Worm (Caenorhabditis elegans) whole organism, L1 larva: ENCODE data around the gene F53A9.8.

Experiments
- C16A3.4 ChIP-seq: fragments of 150-350 bp; optimal IDR thresholded peaks from 2 replicates; lab custom pipeline; 2014; ENCODE audit warnings: missing biosample characterization, missing genetic modification characterization
- C34B4.2 ChIP-seq: sonication (generic microtip); optimal IDR thresholded peaks from 2 replicates; lab custom pipeline; 2017; ENCODE audit warnings: mild to moderate bottlenecking, missing genetic modification characterization, missing compliant biosample characterization
- Y116A8C.19 ChIP-seq: sonication (generic microtip); optimal IDR thresholded peaks from 2 replicates; lab custom pipeline; 2016; ENCODE audit warnings: missing compliant biosample characterization, missing genetic modification characterization, borderline replicate concordance
- aha-1 ChIP-seq: fragments of 150-350 bp; optimal IDR thresholded peaks from 2 replicates; lab custom pipeline; 2014; ENCODE audit warnings: missing biosample characterization, missing genetic modification characterization
- ceh-8 ChIP-seq: fragments of 200-800 bp; sonication (Bioruptor generic); optimal IDR thresholded peaks from 2 replicates; lab custom pipeline; 2018; ENCODE audit warnings: mild to moderate bottlenecking, missing genetic modification characterization, moderate library complexity, missing compliant biosample characterization
- ceh-82 ChIP-seq, 3 experiments: fragments of 150-350 bp in 1 of 3; sonication (generic microtip) in 2 of 3; optimal IDR thresholded peaks; 2 replicates each; lab custom pipeline; 2014 to 2017; ENCODE audit warnings: missing biosample characterization in 3 of 3, missing genetic modification characterization in 3 of 3
- ceh-88 ChIP-seq: fragments of 200-800 bp; sonication (Bioruptor generic); IDR thresholded peaks from 2 replicates; pipeline ENCODE4 v1.3.6; 2022; ENCODE audit warnings: missing genetic modification characterization, missing compliant biosample characterization
- efl-3 ChIP-seq: fragments of 200-800 bp; sonication (Bioruptor generic); optimal IDR thresholded peaks from 2 replicates; lab custom pipeline; 2018; ENCODE audit warnings: mild to moderate bottlenecking, missing genetic modification characterization, missing compliant biosample characterization
- egl-27 ChIP-seq, 2 experiments: fragments of 150-350 bp in 1 of 2; sonication (generic microtip); optimal IDR thresholded peaks; 3 replicates each; lab custom pipeline; 2017 to 2018; ENCODE audit warnings: missing biosample characterization in 2 of 2, missing genetic modification characterization in 2 of 2, missing genetic modification reagents in 2 of 2
- elt-2 ChIP-seq: sonication (generic microtip); optimal IDR thresholded peaks from 2 replicates; lab custom pipeline; 2016; ENCODE audit warnings: missing genetic modification characterization, mild to moderate bottlenecking, inconsistent platforms, missing compliant biosample characterization, missing genetic modification reagents
- ets-5 ChIP-seq: fragments of 200-800 bp; sonication (Bioruptor generic); IDR thresholded peaks from 2 replicates; pipeline ENCODE4 v1.3.6; 2022; ENCODE audit warnings: missing genetic modification characterization, missing compliant biosample characterization
- fkh-10 ChIP-seq: sonication (generic microtip); optimal IDR thresholded peaks from 2 replicates; lab custom pipeline; 2017; ENCODE audit warnings: missing biosample characterization, missing genetic modification reagents, missing genetic modification characterization
- fkh-8 ChIP-seq: sonication (generic microtip); optimal IDR thresholded peaks from 2 replicates; lab custom pipeline; 2016; ENCODE audit warnings: mild to moderate bottlenecking, missing genetic modification characterization, missing compliant biosample characterization
- hlh-4 ChIP-seq: sonication (generic microtip); optimal IDR thresholded peaks from 2 replicates; lab custom pipeline; 2016; ENCODE audit warnings: mild to moderate bottlenecking, missing genetic modification characterization, missing compliant biosample characterization
- hpl-2 ChIP-seq: fragments of 150-350 bp; optimal IDR thresholded peaks from 2 replicates; lab custom pipeline; 2014; ENCODE audit warnings: missing biosample characterization, missing genetic modification reagents, missing genetic modification characterization
- lin-14 ChIP-seq: fragments of 200-800 bp; sonication (Bioruptor generic); optimal IDR thresholded peaks from 2 replicates; lab custom pipeline; 2018; ENCODE audit warnings: mild to moderate bottlenecking, missing genetic modification characterization, moderate library complexity, missing compliant biosample characterization
- lin-35 ChIP-seq, 2 experiments: fragments of 150-350 bp; optimal IDR thresholded peaks; 2 replicates each; lab custom pipeline; 2014; ENCODE audit warnings: missing biosample characterization in 2 of 2, missing genetic modification characterization in 2 of 2, missing genetic modification reagents in 2 of 2
- lsy-2 ChIP-seq, 2 experiments: fragments of 150-350 bp; optimal IDR thresholded peaks; 2 replicates each; lab custom pipeline; 2014; ENCODE audit warnings: missing biosample characterization in 2 of 2, missing genetic modification characterization in 2 of 2
- mef-2 ChIP-seq: fragments of 150-350 bp; optimal IDR thresholded peaks from 2 replicates; lab custom pipeline; 2014; ENCODE audit warnings: missing biosample characterization, missing genetic modification characterization
- mep-1 ChIP-seq: fragments of 150-350 bp; optimal IDR thresholded peaks from 2 replicates; lab custom pipeline; 2014; ENCODE audit warnings: missing biosample characterization, missing genetic modification characterization
- nhr-11 ChIP-seq: fragments of 150-350 bp; optimal IDR thresholded peaks from 2 replicates; lab custom pipeline; 2014; ENCODE audit warnings: missing biosample characterization, missing genetic modification characterization
- nhr-19 ChIP-seq: fragments of 200-800 bp; sonication (Bioruptor generic); conservative IDR thresholded peaks from 2 replicates; pipeline ENCODE4 v1.3.6; 2022; ENCODE audit warnings: missing genetic modification characterization, missing compliant biosample characterization
- nhr-20 ChIP-seq: sonication (generic microtip); optimal IDR thresholded peaks from 2 replicates; lab custom pipeline; 2016; ENCODE audit warnings: mild to moderate bottlenecking, missing genetic modification characterization, missing compliant biosample characterization
- nhr-71 ChIP-seq: sonication (generic microtip); optimal IDR thresholded peaks from 2 replicates; lab custom pipeline; 2016; ENCODE audit warnings: mild to moderate bottlenecking, missing genetic modification characterization, moderate library complexity, missing compliant biosample characterization
- nhr-76 ChIP-seq: sonication (generic microtip); optimal IDR thresholded peaks from 2 replicates; lab custom pipeline; 2017; ENCODE audit warnings: missing biosample characterization, missing genetic modification characterization
- pag-3 ChIP-seq: sonication (generic microtip); optimal IDR thresholded peaks from 2 replicates; lab custom pipeline; 2017; ENCODE audit warnings: missing genetic modification characterization, mild to moderate bottlenecking, missing compliant biosample characterization, antibody characterized with exemption, borderline replicate concordance; ENCODE audit not compliant: insufficient read depth
- pax-3 ChIP-seq: fragments of 200-800 bp; sonication (Bioruptor generic); optimal IDR thresholded peaks from 2 replicates; lab custom pipeline; 2018; ENCODE audit warnings: mild to moderate bottlenecking, missing genetic modification characterization, moderate library complexity, missing compliant biosample characterization
- rnt-1 ChIP-seq: sonication (generic microtip); optimal IDR thresholded peaks from 2 replicates; lab custom pipeline; 2016; ENCODE audit warnings: mild to moderate bottlenecking, missing genetic modification characterization, moderate library complexity, missing compliant biosample characterization
- skn-1 ChIP-seq: fragments of 150-350 bp; optimal IDR thresholded peaks from 2 replicates; lab custom pipeline; 2014; ENCODE audit warnings: missing biosample characterization, missing genetic modification characterization
- snpc-4 ChIP-seq: fragments of 150-350 bp; optimal IDR thresholded peaks from 2 replicates; lab custom pipeline; 2014; ENCODE audit warnings: missing biosample characterization, missing genetic modification characterization
- snu-23 ChIP-seq: sonication (generic microtip); optimal IDR thresholded peaks from 2 replicates; lab custom pipeline; 2016; ENCODE audit warnings: missing genetic modification characterization, missing compliant biosample characterization
- swsn-7 ChIP-seq: sonication (generic microtip); optimal IDR thresholded peaks from 2 replicates; lab custom pipeline; 2016; ENCODE audit warnings: missing genetic modification characterization, missing compliant biosample characterization
- unc-62 ChIP-seq: fragments of 150-350 bp; optimal IDR thresholded peaks from 2 replicates; lab custom pipeline; 2014; ENCODE audit warnings: missing biosample characterization, missing genetic modification reagents, missing genetic modification characterization
- unc-98 ChIP-seq: fragments of 200-800 bp; sonication (Bioruptor generic); IDR thresholded peaks from 2 replicates; pipeline ENCODE4 v1.3.6; 2022; ENCODE audit warnings: missing genetic modification characterization, missing compliant biosample characterization
- xbp-1 ChIP-seq: sonication (generic microtip); optimal IDR thresholded peaks from 2 replicates; lab custom pipeline; 2016; ENCODE audit warnings: missing genetic modification characterization, missing compliant biosample characterization
- ztf-4 ChIP-seq: fragments of 150-350 bp; optimal IDR thresholded peaks from 2 replicates; lab custom pipeline; 2014; ENCODE audit warnings: missing biosample characterization, missing genetic modification characterization

Gene F53A9.8

ce11 chrX:8718856-8719255 is at the start of gene F53A9.8:
F53A9.8 (minus strand) TSS chrX:8718904.
- TF ChIP-seq efl-3 (GFP tag; lab: Kevin White, UChicago): no peak
- TF ChIP-seq elt-2 (tag; lab: Kevin White, UChicago): peak; percentile 9
- TF ChIP-seq nhr-19 (GFP tag; lab: Robert Waterston, UW): no peak
- TF ChIP-seq egl-27 (tag; optimal IDR thresholded peaks at IDR 0.05; lab: Kevin White, UChicago): no peak
- TF ChIP-seq C16A3.4 (tag; lab: Kevin White, UChicago): no peak
- TF ChIP-seq ceh-82 (tag; optimal IDR thresholded peaks at IDR 0.05; lab: Kevin White, UChicago): no peak
- TF ChIP-seq swsn-7: no peak
- TF ChIP-seq hpl-2 (GFP tag; lab: Kevin White, UChicago): no peak
- no peak for TF ChIP-seq hlh-4 (tag; lab: Kevin White, UChicago)
- peak; percentile 11 for TF ChIP-seq pax-3 (tag; lab: Kevin White, UChicago)
- no peak for TF ChIP-seq nhr-11 (tag; lab: Kevin White, UChicago)
- peak in 1 of 2 experiments; percentile 4 for TF ChIP-seq lin-35 (GFP tag; optimal IDR thresholded peaks at IDR 0.05; lab: Kevin White, UChicago)

- TF ChIP-seq lin-14: peak; percentile 14
- TF ChIP-seq nhr-20: peak; percentile 8
- TF ChIP-seq C34B4.2 (tag; lab: Kevin White, UChicago): no peak
- TF ChIP-seq snu-23 (GFP tag; lab: Kevin White, UChicago): peak; percentile 3
- peak in 1 of 2 experiments; percentile 31 for TF ChIP-seq lsy-2 (tag; optimal IDR thresholded peaks at IDR 0.05; lab: Kevin White, UChicago)
- TF ChIP-seq mef-2: no peak
- TF ChIP-seq rnt-1 (tag; lab: Kevin White, UChicago): peak; percentile 86
- TF ChIP-seq xbp-1 (tag; lab: Kevin White, UChicago): no peak
- TF ChIP-seq nhr-71 (tag; lab: Kevin White, UChicago): peak; percentile 86
- TF ChIP-seq nhr-19 (GFP tag; lab: Robert Waterston, UW): peak; percentile 50
- TF ChIP-seq snpc-4 (tag; lab: Kevin White, UChicago): no peak
- no peak for TF ChIP-seq ceh-88 (GFP tag; lab: Robert Waterston, UW)
Measured at ce11 chrX:8764044-8764443, 45.3 kb upstream of the F53A9.8 start.

ce11 chrX:8763607-8764006 is 44.9 kb upstream of the F53A9.8 start, which contains the start of gene zig-12:
zig-12 (plus strand) TSS chrX:8763907.
- TF ChIP-seq ceh-8 (GFP tag; lab: Kevin White, UChicago): no peak
- no peak for TF ChIP-seq mep-1 (tag; lab: Kevin White, UChicago)
- TF ChIP-seq Y116A8C.19 (tag; lab: Kevin White, UChicago): no peak
- TF ChIP-seq ztf-4 (tag; lab: Kevin White, UChicago): no peak
- no peak for TF ChIP-seq nhr-76 (tag; lab: Kevin White, UChicago)
- no peak for TF ChIP-seq snpc-4 (tag; lab: Kevin White, UChicago)
- TF ChIP-seq rnt-1 (tag; lab: Kevin White, UChicago): no peak
- TF ChIP-seq fkh-10 (GFP tag; lab: Kevin White, UChicago): no peak
- no peak for TF ChIP-seq unc-98
- TF ChIP-seq snu-23 (GFP tag; lab: Kevin White, UChicago): no peak
- TF ChIP-seq fkh-8: no peak
- TF ChIP-seq ets-5: no peak
- TF ChIP-seq nhr-11 (tag; lab: Kevin White, UChicago): no peak
- TF ChIP-seq aha-1 (tag; lab: Kevin White, UChicago): no peak
- TF ChIP-seq pag-3 (tag; lab: Kevin White, UChicago): no peak

- no peak for TF ChIP-seq skn-1 (tag; lab: Kevin White, UChicago)
- peak; percentile 7 for TF ChIP-seq snu-23 (GFP tag; lab: Kevin White, UChicago)
- peak; percentile 44 for TF ChIP-seq rnt-1 (tag; lab: Kevin White, UChicago)
- peak; percentile 44 for TF ChIP-seq nhr-71 (tag; lab: Kevin White, UChicago)
- peak; percentile 62 for TF ChIP-seq lin-14
- no peak for TF ChIP-seq unc-62 (GFP tag; lab: Kevin White, UChicago)
- TF ChIP-seq pag-3 (tag; lab: Kevin White, UChicago): peak; percentile 20
- TF ChIP-seq, all 84 proteins: peak for 5
Measured at ce11 chrX:8762927-8763326, 44.2 kb upstream of the F53A9.8 start.
